Fruit fly (Drosophila melanogaster) whole organism, prepupa: Measurements from ENCODE around the gene CG46383.

Experiments used
- CG34406 ChIP-seq: fragments of 200-800 bp; sonication (Bioruptor generic); optimal IDR thresholded peaks from 3 replicates; lab custom pipeline; 2016; ENCODE audit warnings: missing biosample characterization, missing genetic modification characterization
- CG3919 ChIP-seq: fragments of 200-800 bp; sonication (Bioruptor generic); optimal IDR thresholded peaks from 3 replicates; lab custom pipeline; 2016; ENCODE audit warnings: missing biosample characterization, missing genetic modification characterization
- Gug ChIP-seq: fragments of 200-800 bp; sonication (Bioruptor generic); IDR thresholded peaks from 2 replicates; pipeline ENCODE4 v1.3.6; 2022; ENCODE audit warnings: missing biosample characterization, missing genetic modification characterization
- Hr39 ChIP-seq: fragments of 200-800 bp; sonication (Bioruptor generic); optimal IDR thresholded peaks from 2 replicates; lab custom pipeline; 2016; ENCODE audit warnings: missing biosample characterization, missing genetic modification characterization
- Sox15 ChIP-seq: fragments of 200-800 bp; sonication (Bioruptor generic); optimal IDR thresholded peaks from 3 replicates; lab custom pipeline; 2016; ENCODE audit warnings: missing biosample characterization, missing genetic modification characterization
- dac ChIP-seq: fragments of 200-800 bp; sonication (Bioruptor generic); optimal IDR thresholded peaks from 2 replicates; lab custom pipeline; 2017; ENCODE audit warnings: missing biosample characterization, mild to moderate bottlenecking, missing genetic modification characterization
- fkh ChIP-seq: fragments of 200-800 bp; sonication (Bioruptor generic); optimal IDR thresholded peaks from 3 replicates; lab custom pipeline; 2017; ENCODE audit warnings: missing biosample characterization, mild to moderate bottlenecking, missing genetic modification characterization, moderate library complexity
- salr ChIP-seq, 2 experiments: fragments of 200-800 bp; sonication (Bioruptor generic); optimal IDR thresholded peaks; 3 replicates each; lab custom pipeline; 2016 to 2018; ENCODE audit warnings: missing biosample characterization in 2 of 2, missing genetic modification characterization in 2 of 2, mild to moderate bottlenecking in 1 of 2

- no peak for TF ChIP-seq CG3919
- TF ChIP-seq Sox15 = no peak
- TF ChIP-seq salr (GFP tag; optimal IDR thresholded peaks at IDR 0.05; lab: Kevin White, UChicago) = no peak
- TF ChIP-seq Gug = no peak
- no peak for TF ChIP-seq CG34406
- no peak for TF ChIP-seq fkh (GFP tag; lab: Kevin White, UChicago)
- TF ChIP-seq dac (GFP tag; lab: Kevin White, UChicago) = no peak
- TF ChIP-seq Hr39 (GFP tag; lab: Kevin White, UChicago) = no peak
These were observed 22.6 kb downstream of the CG46383 start for dm6 chr3R:15928127-15928526.
